Fruit fly (Drosophila melanogaster) whole organism, embryonic: ENCODE results near the gene UbcE2M.

Source experiments
- CG11247 ChIP-seq: fragments of 200-800 bp; sonication (Bioruptor generic); IDR thresholded peaks from 2 replicates; pipeline ENCODE4 v1.3.6; 2022; ENCODE audit warnings: missing biosample characterization, missing genetic modification characterization
- CG12299 ChIP-seq: fragments of 200-800 bp; sonication (Bioruptor generic); optimal IDR thresholded peaks from 2 replicates; lab custom pipeline; 2018; ENCODE audit warnings: missing biosample characterization, mild to moderate bottlenecking, missing genetic modification characterization
- CG15269 ChIP-seq: fragments of 200-800 bp; sonication (Bioruptor generic); optimal IDR thresholded peaks from 2 replicates; lab custom pipeline; 2018; ENCODE audit warnings: missing biosample characterization, mild to moderate bottlenecking, missing genetic modification characterization, moderate library complexity
- CG2116 ChIP-seq: fragments of 200-800 bp; sonication (Bioruptor generic); optimal IDR thresholded peaks from 3 replicates; lab custom pipeline; 2018; ENCODE audit warnings: missing biosample characterization, mild to moderate bottlenecking, missing genetic modification characterization
- CG5180 ChIP-seq: fragments of 200-800 bp; sonication (Bioruptor generic); optimal IDR thresholded peaks from 3 replicates; lab custom pipeline; 2017; ENCODE audit warnings: missing biosample characterization, missing genetic modification characterization, mild to moderate bottlenecking, moderate library complexity, missing genetic modification reagents
- CrebB ChIP-seq: fragments of 200-800 bp; sonication (Bioruptor generic); optimal IDR thresholded peaks from 3 replicates; lab custom pipeline; 2018; ENCODE audit warnings: missing biosample characterization, mild to moderate bottlenecking, missing genetic modification characterization
- E2f2 ChIP-seq: fragments of 200-800 bp; sonication (Bioruptor generic); IDR thresholded peaks from 2 replicates; pipeline ENCODE4 v1.3.6; 2022; ENCODE audit warnings: missing biosample characterization, missing genetic modification characterization
- Hmr ChIP-seq: fragments of 200-800 bp; sonication (Bioruptor generic); optimal IDR thresholded peaks from 3 replicates; lab custom pipeline; 2017; ENCODE audit warnings: mild to moderate bottlenecking, missing biosample characterization, missing genetic modification reagents, missing genetic modification characterization
- Six4 ChIP-seq: fragments of 200-800 bp; sonication (Bioruptor generic); optimal IDR thresholded peaks from 2 replicates; lab custom pipeline; 2016; ENCODE audit warnings: missing biosample characterization, missing genetic modification characterization
- Sox102F ChIP-seq: fragments of 200-800 bp; sonication (Bioruptor generic); optimal IDR thresholded peaks from 2 replicates; lab custom pipeline; 2018; ENCODE audit warnings: missing biosample characterization, mild to moderate bottlenecking, missing genetic modification characterization, moderate library complexity
- pzg ChIP-seq: fragments of 200-800 bp; sonication (Bioruptor generic); optimal IDR thresholded peaks from 3 replicates; lab custom pipeline; 2018; ENCODE audit warnings: missing biosample characterization, mild to moderate bottlenecking, missing genetic modification characterization, moderate library complexity
- run ChIP-seq: fragments of 200-800 bp; sonication (Bioruptor generic); optimal IDR thresholded peaks from 3 replicates; lab custom pipeline; 2018; ENCODE audit warnings: missing biosample characterization, mild to moderate bottlenecking, missing genetic modification characterization

dm6 chr3L:8158715-8159380, 38.9 kb downstream of the UbcE2M start, which contains the start of gene CG42445:
- TF ChIP-seq CrebB (tag; lab: Kevin White, UChicago), result no peak
- TF ChIP-seq CG15269 (tag; lab: Kevin White, UChicago), result no peak
- no peak for TF ChIP-seq CG2116 (GFP tag; lab: Kevin White, UChicago)
- TF ChIP-seq Sox102F (GFP tag; lab: Kevin White, UChicago), result no peak
- TF ChIP-seq pzg, result peak; percentile 10
- no peak for TF ChIP-seq CG5180
- TF ChIP-seq E2f2 (GFP tag; lab: Robert Waterston, UW), result no peak
- no peak for TF ChIP-seq run (tag; lab: Kevin White, UChicago)
- no peak for TF ChIP-seq CG12299 (tag; lab: Kevin White, UChicago)
- TF ChIP-seq Hmr (GFP tag; lab: Kevin White, UChicago), result no peak
- no peak for TF ChIP-seq Six4
- no peak for TF ChIP-seq CG11247 (GFP tag; lab: Robert Waterston, UW)
